Fruit fly (Drosophila melanogaster) whole organism, prepupa: ENCODE results near the gene Mur2B.

Experiments
- Eip75B ChIP-seq: fragments of 200-800 bp; sonication (Bioruptor generic); optimal IDR thresholded peaks from 3 replicates; lab custom pipeline; 2016; ENCODE audit warnings: missing biosample characterization, missing genetic modification characterization
- esn ChIP-seq: fragments of 200-800 bp; sonication (Bioruptor generic); optimal IDR thresholded peaks from 2 replicates; lab custom pipeline; 2016; ENCODE audit warnings: missing biosample characterization, mild to moderate bottlenecking, missing genetic modification characterization, moderate library complexity

DNA sequence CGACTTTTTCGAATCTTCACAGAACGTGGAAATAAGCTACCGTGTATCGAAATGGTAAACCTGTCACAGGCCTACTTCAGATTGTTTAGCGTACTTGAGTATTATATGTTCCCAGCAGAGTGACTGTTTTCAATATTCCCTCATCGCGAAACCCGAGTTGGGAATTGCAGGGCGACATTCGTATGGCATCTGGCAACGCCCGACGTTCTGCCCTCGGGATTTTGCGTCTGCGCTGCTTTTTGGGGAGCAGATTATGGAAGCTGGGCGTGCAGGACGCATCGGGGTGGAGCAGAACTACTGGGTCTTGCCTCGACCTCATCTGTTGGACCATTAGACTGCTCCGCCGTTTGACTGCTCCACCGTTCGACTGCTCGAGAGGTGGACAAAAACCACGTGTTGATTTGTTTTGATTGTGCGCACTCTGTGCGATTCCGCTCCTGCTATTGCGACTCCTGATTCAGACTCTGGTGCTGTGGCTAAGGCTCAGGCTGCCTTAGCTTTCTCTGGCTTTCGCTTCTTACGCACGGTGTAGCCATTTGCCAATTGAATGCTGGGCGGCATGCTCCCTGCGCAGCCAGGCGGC, 160.3 kb downstream of the Mur2B start:
- TF ChIP-seq Eip75B (GFP tag; lab: Kevin White, UChicago) (no peak), esn (GFP tag; lab: Kevin White, UChicago) (no peak)
